Worm (Caenorhabditis elegans): ENCODE results near the gene C16C8.11.

DNA sequence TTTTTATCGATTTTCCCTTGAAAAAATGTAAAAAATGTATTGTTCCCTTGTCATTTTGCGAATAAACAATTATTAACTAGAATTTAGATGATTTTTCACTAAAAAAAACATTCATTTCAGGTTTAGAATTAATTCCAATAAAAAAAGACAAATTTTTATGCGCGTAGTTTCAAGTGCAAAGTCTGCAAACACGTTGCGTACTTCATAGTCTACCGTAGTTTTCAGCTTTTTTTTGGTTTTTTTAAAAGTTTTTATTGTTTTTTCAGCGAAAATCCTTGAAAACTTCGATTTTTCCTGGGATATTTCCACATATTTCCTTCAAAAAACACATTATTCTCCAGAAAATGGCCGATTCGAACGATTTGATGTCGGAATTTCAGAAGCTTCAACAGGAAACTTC is at the start of gene C16C8.11:
- TF ChIP-seq ceh-28 (tag; optimal IDR thresholded peaks at IDR 0.05): no peak
- no peak for TF ChIP-seq eor-1 (tag; optimal IDR thresholded peaks at IDR 0.05)
- TF ChIP-seq nhr-23 (tag; optimal IDR thresholded peaks at IDR 0.05): no peak
- no peak for TF ChIP-seq ztf-11 (tag; optimal IDR thresholded peaks at IDR 0.05)
- TF ChIP-seq skn-1 (tag; optimal IDR thresholded peaks at IDR 0.05): no peak
- TF ChIP-seq nhr-12 (tag; optimal IDR thresholded peaks at IDR 0.05): no peak
- no peak for TF ChIP-seq sea-2 (GFP tag; optimal IDR thresholded peaks at IDR 0.05)
- no peak for TF ChIP-seq ama-1 (optimal IDR thresholded peaks at IDR 0.05)
